Worm (Caenorhabditis elegans) whole organism, L3 larva: ENCODE data around the gene rhy-1.

ENCODE experiments used
- aly-2 ChIP-seq: fragments of 150-350 bp; optimal IDR thresholded peaks from 2 replicates; lab custom pipeline; 2014; ENCODE audit warnings: missing biosample characterization, missing genetic modification characterization
- ama-1 ChIP-seq: fragments of 150-350 bp; optimal IDR thresholded peaks from 2 replicates; lab custom pipeline; 2018
- ceh-16 ChIP-seq: sonication (generic microtip); optimal IDR thresholded peaks from 2 replicates; lab custom pipeline; 2017; ENCODE audit warnings: missing biosample characterization, missing genetic modification characterization
- ceh-9 ChIP-seq: sonication (generic microtip); optimal IDR thresholded peaks from 2 replicates; lab custom pipeline; 2018; ENCODE audit warnings: missing biosample characterization, missing genetic modification characterization
- egl-27 ChIP-seq: sonication (generic microtip); optimal IDR thresholded peaks from 4 replicates; lab custom pipeline; 2017; ENCODE audit warnings: missing biosample characterization, missing genetic modification reagents, missing genetic modification characterization
- egl-5 ChIP-seq: fragments of 150-350 bp; optimal IDR thresholded peaks from 2 replicates; lab custom pipeline; 2017; ENCODE audit warnings: missing biosample characterization, missing genetic modification reagents, missing genetic modification characterization, inconsistent platforms
- elt-1 ChIP-seq: fragments of 150-350 bp; optimal IDR thresholded peaks from 2 replicates; lab custom pipeline; 2014; ENCODE audit warnings: missing biosample characterization, missing genetic modification characterization
- elt-2 ChIP-seq: sonication (generic microtip); optimal IDR thresholded peaks from 2 replicates; lab custom pipeline; 2016; ENCODE audit warnings: missing genetic modification reagents, mild to moderate bottlenecking, missing genetic modification characterization, missing compliant biosample characterization
- hmg-11 ChIP-seq: sonication (generic microtip); optimal IDR thresholded peaks from 2 replicates; lab custom pipeline; 2016; ENCODE audit warnings: missing genetic modification characterization, missing compliant biosample characterization
- lin-15B ChIP-seq: fragments of 150-350 bp; optimal IDR thresholded peaks from 2 replicates; lab custom pipeline; 2014; ENCODE audit warnings: missing biosample characterization, missing genetic modification characterization
- lin-39 ChIP-seq: fragments of 150-350 bp; optimal IDR thresholded peaks from 2 replicates; lab custom pipeline; 2018; ENCODE audit warnings: missing biosample characterization, missing genetic modification reagents, missing genetic modification characterization
- mdl-1 ChIP-seq: fragments of 150-350 bp; optimal IDR thresholded peaks from 2 replicates; lab custom pipeline; 2014; ENCODE audit warnings: missing biosample characterization, missing genetic modification characterization
- nhr-11 ChIP-seq: fragments of 150-350 bp; optimal IDR thresholded peaks from 2 replicates; lab custom pipeline; 2014; ENCODE audit warnings: missing biosample characterization, missing genetic modification characterization
- nhr-12 ChIP-seq: fragments of 150-350 bp; optimal IDR thresholded peaks from 2 replicates; lab custom pipeline; 2014; ENCODE audit warnings: missing biosample characterization, missing genetic modification characterization
- nhr-237 ChIP-seq: fragments of 150-350 bp; optimal IDR thresholded peaks from 2 replicates; lab custom pipeline; 2014; ENCODE audit warnings: missing biosample characterization, missing genetic modification characterization
- nhr-28 ChIP-seq: fragments of 150-350 bp; optimal IDR thresholded peaks from 2 replicates; lab custom pipeline; 2014; ENCODE audit warnings: missing biosample characterization, missing genetic modification characterization
- nhr-43 ChIP-seq: sonication (generic microtip); optimal IDR thresholded peaks from 2 replicates; lab custom pipeline; 2016; ENCODE audit warnings: mild to moderate bottlenecking, missing genetic modification characterization, missing compliant biosample characterization; ENCODE audit not compliant: poor library complexity, severe bottlenecking
- pqm-1 ChIP-seq: fragments of 150-350 bp; optimal IDR thresholded peaks from 2 replicates; lab custom pipeline; 2017; ENCODE audit warnings: missing biosample characterization, missing genetic modification characterization, inconsistent platforms
- snpc-4 ChIP-seq: fragments of 150-350 bp; optimal IDR thresholded peaks from 2 replicates; lab custom pipeline; 2014; ENCODE audit warnings: missing biosample characterization, missing genetic modification characterization
- unc-62 ChIP-seq: fragments of 150-350 bp; sonication (generic microtip); optimal IDR thresholded peaks from 4 replicates; lab custom pipeline; 2014; ENCODE audit warnings: missing biosample characterization, missing genetic modification reagents, missing genetic modification characterization
- zag-1 ChIP-seq: fragments of 150-350 bp; optimal IDR thresholded peaks from 2 replicates; lab custom pipeline; 2014; ENCODE audit warnings: missing biosample characterization, missing genetic modification characterization
- ztf-4 ChIP-seq: fragments of 150-350 bp; optimal IDR thresholded peaks from 2 replicates; lab custom pipeline; 2014; ENCODE audit warnings: missing biosample characterization, missing genetic modification characterization

Gene rhy-1

ce11 chrII:9211684-9212083, 50.5 kb downstream of the rhy-1 start (continued):
- TF ChIP-seq snpc-4 (tag; lab: Kevin White, UChicago): peak; percentile 96
- no peak for TF ChIP-seq lin-39 (tag; lab: Kevin White, UChicago)
- TF ChIP-seq nhr-237 (tag; lab: Kevin White, UChicago): no peak
- TF ChIP-seq pqm-1 (tag; lab: Kevin White, UChicago): peak; percentile 26
- no peak for TF ChIP-seq ama-1 (lab: Kevin White, UChicago)
- no peak for TF ChIP-seq unc-62 (GFP tag; lab: Kevin White, UChicago)
- no peak for TF ChIP-seq nhr-28 (tag; lab: Kevin White, UChicago)
- no peak for TF ChIP-seq egl-5 (tag; lab: Kevin White, UChicago)
- no peak for TF ChIP-seq egl-27 (tag; lab: Kevin White, UChicago)
- TF ChIP-seq lin-15B (tag; lab: Kevin White, UChicago): no peak
- TF ChIP-seq nhr-12: no peak
- no peak for TF ChIP-seq ztf-4 (tag; lab: Kevin White, UChicago)
- no peak for TF ChIP-seq aly-2 (tag; lab: Kevin White, UChicago)
- peak; percentile 57 for TF ChIP-seq nhr-43 (tag; lab: Kevin White, UChicago)
- no peak for TF ChIP-seq ceh-16 (tag; lab: Kevin White, UChicago)
- TF ChIP-seq ceh-9: no peak
- no peak for TF ChIP-seq zag-1 (tag; lab: Kevin White, UChicago)
- no peak for TF ChIP-seq mdl-1 (tag; lab: Kevin White, UChicago)
- no peak for TF ChIP-seq nhr-11 (tag; lab: Kevin White, UChicago)
- TF ChIP-seq hmg-11: no peak
- TF ChIP-seq elt-2 (tag; lab: Kevin White, UChicago): peak; percentile 62
- TF ChIP-seq elt-1 (tag; lab: Kevin White, UChicago): no peak
